Worm (Caenorhabditis elegans) whole organism, mixed stage, embryonic: ENCODE data around the gene nhx-2.

Experiments used
- M03D4.4 ChIP-seq: sonication (generic microtip); optimal IDR thresholded peaks from 2 replicates; lab custom pipeline; 2017; ENCODE audit warnings: mild to moderate bottlenecking, missing genetic modification characterization, missing compliant biosample characterization
- bed-3 ChIP-seq: fragments of 200-800 bp; sonication (Bioruptor generic); optimal IDR thresholded peaks from 3 replicates; lab custom pipeline; 2018; ENCODE audit warnings: mild to moderate bottlenecking, missing genetic modification characterization, moderate library complexity, missing compliant biosample characterization
- blmp-1 ChIP-seq: fragments of 150-350 bp; optimal IDR thresholded peaks from 2 replicates; lab custom pipeline; 2014; ENCODE audit warnings: missing biosample characterization, missing genetic modification characterization
- ceh-39 ChIP-seq: fragments of 150-350 bp; optimal IDR thresholded peaks from 2 replicates; lab custom pipeline; 2014; ENCODE audit warnings: missing biosample characterization, missing genetic modification characterization
- ceh-43 ChIP-seq: fragments of 200-800 bp; sonication (Bioruptor generic); optimal IDR thresholded peaks from 2 replicates; lab custom pipeline; 2018; ENCODE audit warnings: mild to moderate bottlenecking, missing genetic modification characterization, moderate library complexity, missing compliant biosample characterization
- ceh-83 ChIP-seq: fragments of 200-800 bp; sonication (Bioruptor generic); optimal IDR thresholded peaks from 2 replicates; lab custom pipeline; 2018; ENCODE audit warnings: mild to moderate bottlenecking, missing genetic modification characterization, missing compliant biosample characterization
- ces-1 ChIP-seq: fragments of 150-350 bp; optimal IDR thresholded peaks from 2 replicates; lab custom pipeline; 2014; ENCODE audit warnings: missing biosample characterization, missing genetic modification reagents, missing genetic modification characterization
- drap-1 ChIP-seq: fragments of 200-800 bp; sonication (Bioruptor generic); optimal IDR thresholded peaks from 3 replicates; lab custom pipeline; 2018; ENCODE audit warnings: mild to moderate bottlenecking, missing genetic modification characterization, missing compliant biosample characterization
- elt-1 ChIP-seq: sonication (generic microtip); optimal IDR thresholded peaks from 2 replicates; lab custom pipeline; 2017; ENCODE audit warnings: missing genetic modification characterization, mild to moderate bottlenecking, missing compliant biosample characterization, antibody characterized with exemption, moderate library complexity, borderline replicate concordance; ENCODE audit not compliant: insufficient read depth
- elt-3 ChIP-seq: fragments of 150-350 bp; optimal IDR thresholded peaks from 2 replicates; lab custom pipeline; 2014; ENCODE audit warnings: missing biosample characterization, missing genetic modification characterization
- flh-1 ChIP-seq: fragments of 200-800 bp; sonication (Bioruptor generic); optimal IDR thresholded peaks from 2 replicates; lab custom pipeline; 2018; ENCODE audit warnings: mild to moderate bottlenecking, missing genetic modification characterization, moderate library complexity, missing compliant biosample characterization
- ham-2 ChIP-seq: fragments of 200-800 bp; sonication (Bioruptor generic); optimal IDR thresholded peaks from 2 replicates; lab custom pipeline; 2018; ENCODE audit warnings: mild to moderate bottlenecking, missing genetic modification characterization, missing compliant biosample characterization
- hlh-1 ChIP-seq: fragments of 150-350 bp; optimal IDR thresholded peaks from 2 replicates; lab custom pipeline; 2014; ENCODE audit warnings: missing biosample characterization, missing genetic modification reagents, missing genetic modification characterization
- lin-13 ChIP-seq: fragments of 150-350 bp; optimal IDR thresholded peaks from 2 replicates; lab custom pipeline; 2014; ENCODE audit warnings: missing biosample characterization, missing genetic modification characterization
- lin-32 ChIP-seq: fragments of 200-800 bp; sonication (Bioruptor generic); optimal IDR thresholded peaks from 2 replicates; lab custom pipeline; 2018; ENCODE audit warnings: mild to moderate bottlenecking, missing genetic modification characterization, missing compliant biosample characterization
- lsy-2 ChIP-seq: fragments of 150-350 bp; optimal IDR thresholded peaks from 2 replicates; lab custom pipeline; 2014; ENCODE audit warnings: missing biosample characterization, missing genetic modification characterization
- mep-1 ChIP-seq: fragments of 150-350 bp; optimal IDR thresholded peaks from 2 replicates; lab custom pipeline; 2017; ENCODE audit warnings: missing biosample characterization, missing genetic modification reagents, missing genetic modification characterization, inconsistent platforms
- mls-2 ChIP-seq: sonication (generic microtip); optimal IDR thresholded peaks from 2 replicates; lab custom pipeline; 2016; ENCODE audit warnings: mild to moderate bottlenecking, missing genetic modification characterization, moderate library complexity, missing compliant biosample characterization
- nhr-12 ChIP-seq: fragments of 150-350 bp; optimal IDR thresholded peaks from 2 replicates; lab custom pipeline; 2014; ENCODE audit warnings: missing biosample characterization, missing genetic modification characterization
- nhr-2 ChIP-seq: fragments of 150-350 bp; optimal IDR thresholded peaks from 2 replicates; lab custom pipeline; 2014; ENCODE audit warnings: missing biosample characterization, missing genetic modification characterization
- nhr-237 ChIP-seq: fragments of 150-350 bp; optimal IDR thresholded peaks from 2 replicates; lab custom pipeline; 2014; ENCODE audit warnings: missing biosample characterization, missing genetic modification characterization
- nhr-28 ChIP-seq: fragments of 150-350 bp; optimal IDR thresholded peaks from 2 replicates; lab custom pipeline; 2014; ENCODE audit warnings: missing biosample characterization, missing genetic modification characterization
- nhr-76 ChIP-seq: sonication (generic microtip); optimal IDR thresholded peaks from 2 replicates; lab custom pipeline; 2017; ENCODE audit warnings: missing biosample characterization, missing genetic modification characterization
- pha-4 ChIP-seq: fragments of 150-350 bp; optimal IDR thresholded peaks from 2 replicates; lab custom pipeline; 2018; ENCODE audit warnings: missing biosample characterization, missing genetic modification reagents, missing genetic modification characterization
- sem-2 ChIP-seq: fragments of 200-800 bp; sonication (Bioruptor generic); optimal IDR thresholded peaks from 2 replicates; lab custom pipeline; 2018; ENCODE audit warnings: mild to moderate bottlenecking, missing genetic modification characterization, missing compliant biosample characterization
- snpc-4 ChIP-seq: fragments of 150-350 bp; optimal IDR thresholded peaks from 2 replicates; lab custom pipeline; 2014; ENCODE audit warnings: missing biosample characterization, missing genetic modification characterization
- sptf-1 ChIP-seq: sonication (generic microtip); optimal IDR thresholded peaks from 2 replicates; lab custom pipeline; 2017; ENCODE audit warnings: mild to moderate bottlenecking, missing genetic modification characterization, moderate library complexity, missing compliant biosample characterization
- tbx-8 ChIP-seq: fragments of 200-800 bp; sonication (Bioruptor generic); optimal IDR thresholded peaks from 2 replicates; lab custom pipeline; 2018; ENCODE audit warnings: mild to moderate bottlenecking, missing genetic modification characterization, moderate library complexity, missing compliant biosample characterization
- unc-120 ChIP-seq: sonication (generic microtip); optimal IDR thresholded peaks from 2 replicates; lab custom pipeline; 2017; ENCODE audit warnings: missing genetic modification characterization, missing compliant biosample characterization; ENCODE audit not compliant: poor library complexity, severe bottlenecking
- unc-39 ChIP-seq: fragments of 150-350 bp; optimal IDR thresholded peaks from 2 replicates; lab custom pipeline; 2014; ENCODE audit warnings: missing biosample characterization, missing genetic modification characterization
- unc-62 ChIP-seq: fragments of 150-350 bp; optimal IDR thresholded peaks from 2 replicates; lab custom pipeline; 2014; ENCODE audit warnings: missing biosample characterization, missing genetic modification reagents, missing genetic modification characterization
- zip-8 ChIP-seq: fragments of 150-350 bp; optimal IDR thresholded peaks from 2 replicates; lab custom pipeline; 2014; ENCODE audit warnings: missing biosample characterization, missing genetic modification characterization
- ztf-11 ChIP-seq: fragments of 150-350 bp; optimal IDR thresholded peaks from 2 replicates; lab custom pipeline; 2014; ENCODE audit warnings: missing biosample characterization, missing genetic modification characterization

Gene nhx-2

DNA sequence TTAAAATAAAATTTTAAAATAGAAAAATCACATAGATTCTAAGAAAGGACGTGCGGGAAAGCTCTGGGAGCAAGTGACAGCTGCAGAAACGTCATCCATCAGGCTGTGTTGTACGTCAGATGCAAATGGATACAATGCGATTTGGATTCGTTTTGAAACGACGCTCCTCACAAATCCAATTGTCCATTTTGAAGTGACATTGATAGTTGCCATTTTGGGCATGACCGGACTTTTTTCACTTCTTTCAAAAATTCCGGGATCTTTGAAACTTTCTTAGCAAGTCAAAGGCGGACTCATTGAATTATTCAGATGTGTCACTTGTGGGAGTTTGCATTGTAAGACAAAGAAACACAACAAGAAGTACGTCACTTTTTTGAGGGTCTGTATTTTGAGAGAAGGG, 25.3 kb upstream of the nhx-2 start:
- TF ChIP-seq ces-1 (GFP tag; lab: Kevin White, UChicago) (peak; percentile 84), elt-3 (tag; lab: Kevin White, UChicago) (no peak)

- no peak for TF ChIP-seq ceh-43
- no peak for TF ChIP-seq mep-1 (tag; lab: Kevin White, UChicago)
- no peak for TF ChIP-seq unc-39 (tag; lab: Kevin White, UChicago)
- TF ChIP-seq nhr-76 (tag; lab: Kevin White, UChicago), result no peak
- no peak for TF ChIP-seq unc-62 (GFP tag; lab: Kevin White, UChicago)
- no peak for TF ChIP-seq unc-120 (tag; lab: Kevin White, UChicago)
- TF ChIP-seq ceh-39 (tag; lab: Kevin White, UChicago), result no peak
- TF ChIP-seq snpc-4 (tag; lab: Kevin White, UChicago), result no peak
- no peak for TF ChIP-seq ham-2 (GFP tag; lab: Kevin White, UChicago)
- TF ChIP-seq sem-2, result no peak
- TF ChIP-seq ceh-83 (GFP tag; lab: Kevin White, UChicago), result no peak
- no peak for TF ChIP-seq elt-3 (tag; lab: Kevin White, UChicago)
- no peak for TF ChIP-seq flh-1 (GFP tag; lab: Kevin White, UChicago)
- no peak for TF ChIP-seq bed-3 (GFP tag; lab: Kevin White, UChicago)
- TF ChIP-seq, all 35 proteins: peak for 0
These were observed 24.7 kb upstream of the nhx-2 start, which contains the start of gene cpna-5 for ce11 chrII:7718491-7718890. cpna-5 (minus strand) TSS chrII:7718591.

DNA sequence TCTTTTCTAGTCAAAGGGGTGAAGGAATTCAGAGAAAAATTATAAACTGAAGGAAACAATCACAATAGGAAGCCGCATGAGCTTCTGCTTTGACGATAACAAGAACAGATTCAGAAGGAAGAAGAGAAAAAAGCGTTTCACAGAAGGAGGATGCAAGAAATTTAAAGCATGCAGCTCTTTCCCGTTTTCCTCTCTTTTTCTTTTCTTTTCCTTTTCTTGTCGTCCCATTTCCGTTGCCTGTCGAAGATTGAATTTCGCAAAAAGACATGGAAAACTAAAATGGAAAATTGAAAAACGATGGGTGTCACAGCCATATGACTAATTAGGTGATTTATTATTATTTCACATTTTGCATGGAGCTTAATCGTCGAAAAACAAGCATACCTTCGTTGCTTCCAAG, 22.4 kb upstream of the nhx-2 start:
- TF ChIP-seq ces-1 (GFP tag; lab: Kevin White, UChicago) (peak; percentile 43), sem-2 (no peak)

ce11 chrII:7714614-7715186, 20.9 kb upstream of the nhx-2 start:
- no peak for TF ChIP-seq nhr-28 (tag; lab: Kevin White, UChicago)
- no peak for TF ChIP-seq lin-32 (GFP tag; lab: Kevin White, UChicago)
- no peak for TF ChIP-seq tbx-8 (GFP tag; lab: Kevin White, UChicago)
- no peak for TF ChIP-seq sptf-1 (tag; lab: Kevin White, UChicago)
- TF ChIP-seq unc-120 (tag; lab: Kevin White, UChicago), result no peak
- no peak for TF ChIP-seq ceh-83 (GFP tag; lab: Kevin White, UChicago)
- peak; percentile 79 for TF ChIP-seq ces-1 (GFP tag; lab: Kevin White, UChicago)

- TF ChIP-seq unc-39 (tag; lab: Kevin White, UChicago), result no peak
- TF ChIP-seq drap-1 (GFP tag; lab: Kevin White, UChicago), result no peak
- TF ChIP-seq ceh-83 (GFP tag; lab: Kevin White, UChicago), result no peak
- TF ChIP-seq lin-32 (GFP tag; lab: Kevin White, UChicago), result no peak
- no peak for TF ChIP-seq blmp-1 (tag; lab: Kevin White, UChicago)
- no peak for TF ChIP-seq sptf-1 (tag; lab: Kevin White, UChicago)
- no peak for TF ChIP-seq nhr-237 (tag; lab: Kevin White, UChicago)
- no peak for TF ChIP-seq ceh-39 (tag; lab: Kevin White, UChicago)
These were observed 15.6 kb upstream of the nhx-2 start, which contains the start of gene sre-1 for ce11 chrII:7709301-7709754. sre-1 (plus strand) TSS chrII:7709704.

DNA sequence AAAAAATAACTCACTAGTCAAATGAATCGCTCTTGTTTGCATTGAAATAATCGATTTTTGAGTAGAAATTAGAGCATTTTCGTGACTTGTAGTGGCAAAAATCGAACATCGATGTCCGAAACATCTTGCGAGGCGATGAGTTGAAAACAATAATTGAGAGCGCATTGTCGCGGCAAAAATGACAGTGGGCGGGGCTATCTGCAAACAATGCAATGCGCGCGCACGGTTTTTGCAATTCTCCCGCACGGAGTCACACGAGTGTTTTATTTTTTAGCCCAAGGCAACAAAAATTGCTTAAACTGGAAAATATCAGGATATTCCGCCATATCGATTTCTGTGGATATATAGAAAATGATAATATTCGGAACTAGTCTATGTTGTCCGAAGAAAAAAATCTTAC, 14.8 kb upstream of the nhx-2 start, which contains the start of gene B0495.9:
B0495.9 (minus strand) TSS at position 171 of the 400 bp plus-strand sequence.
- peak; percentile 79 for TF ChIP-seq lin-13
- TF ChIP-seq M03D4.4 (tag; lab: Kevin White, UChicago), result peak; percentile 90
- TF ChIP-seq ceh-43, result peak; percentile 90
- TF ChIP-seq nhr-2 (tag; lab: Kevin White, UChicago), result no peak
- peak; percentile 79 for TF ChIP-seq bed-3 (GFP tag; lab: Kevin White, UChicago)
- TF ChIP-seq tbx-8 (GFP tag; lab: Kevin White, UChicago), result peak; percentile 73
- TF ChIP-seq nhr-76 (tag; lab: Kevin White, UChicago), result peak; percentile 93
- TF ChIP-seq unc-39 (tag; lab: Kevin White, UChicago), result peak; percentile 87
- TF ChIP-seq unc-62 (GFP tag; lab: Kevin White, UChicago), result no peak
- TF ChIP-seq ceh-83 (GFP tag; lab: Kevin White, UChicago), result peak; percentile 81
- TF ChIP-seq ham-2 (GFP tag; lab: Kevin White, UChicago), result peak; percentile 83
- peak; percentile 77 for TF ChIP-seq flh-1 (GFP tag; lab: Kevin White, UChicago)
- TF ChIP-seq mep-1 (tag; lab: Kevin White, UChicago), result peak; percentile 33
- peak; percentile 8 for TF ChIP-seq nhr-237 (tag; lab: Kevin White, UChicago)
- peak; percentile 96 for TF ChIP-seq sptf-1 (tag; lab: Kevin White, UChicago)
- peak; percentile 96 for TF ChIP-seq mls-2 (tag; lab: Kevin White, UChicago)
- peak; percentile 73 for TF ChIP-seq elt-1 (tag; lab: Kevin White, UChicago)
- peak; percentile 45 for TF ChIP-seq pha-4 (tag; lab: Kevin White, UChicago)
- peak; percentile 69 for TF ChIP-seq lsy-2 (tag; lab: Kevin White, UChicago)
- peak; percentile 88 for TF ChIP-seq lin-32 (GFP tag; lab: Kevin White, UChicago)
- TF ChIP-seq blmp-1 (tag; lab: Kevin White, UChicago), result peak; percentile 69
- peak; percentile 71 for TF ChIP-seq hlh-1 (tag; lab: Kevin White, UChicago)
- TF ChIP-seq unc-120 (tag; lab: Kevin White, UChicago), result peak; percentile 75
- TF ChIP-seq ces-1 (GFP tag; lab: Kevin White, UChicago), result peak; percentile 48
- peak; percentile 91 for TF ChIP-seq drap-1 (GFP tag; lab: Kevin White, UChicago)
- no peak for TF ChIP-seq zip-8
- no peak for TF ChIP-seq elt-3 (tag; lab: Kevin White, UChicago)
- TF ChIP-seq ztf-11 (tag; lab: Kevin White, UChicago), result peak; percentile 94
- peak; percentile 76 for TF ChIP-seq sem-2
- TF ChIP-seq nhr-12 (tag; lab: Kevin White, UChicago), result peak; percentile 95
- TF ChIP-seq nhr-28 (tag; lab: Kevin White, UChicago), result peak; percentile 3
- no peak for TF ChIP-seq snpc-4 (tag; lab: Kevin White, UChicago)
